Worm (Caenorhabditis elegans) whole organism, L4 larva: Measurements from ENCODE around the gene F44E5.2.

ENCODE experiments used
- aha-1 ChIP-seq: fragments of 150-350 bp; peaks from one replicate; lab custom pipeline; 2014; ENCODE audit warnings: missing biosample characterization, missing genetic modification characterization
- pqm-1 ChIP-seq: sonication (generic microtip); optimal IDR thresholded peaks from 2 replicates; lab custom pipeline; 2017; ENCODE audit warnings: missing biosample characterization, missing genetic modification characterization
- snpc-1.2 ChIP-seq: fragments of 200-800 bp; sonication (Bioruptor generic); IDR thresholded peaks from 2 replicates; pipeline ENCODE4 v1.3.6; 2022; ENCODE audit warnings: missing genetic modification reagents, missing genetic modification characterization, missing compliant biosample characterization
- ztf-11 ChIP-seq: fragments of 150-350 bp; optimal IDR thresholded peaks from 2 replicates; lab custom pipeline; 2014; ENCODE audit warnings: missing biosample characterization, missing genetic modification characterization

- TF ChIP-seq ztf-11 (tag; lab: Kevin White, UChicago) (no peak), snpc-1.2 (GFP tag; lab: Robert Waterston, UW) (no peak), pqm-1 (tag; lab: Kevin White, UChicago) (no peak), aha-1 (peak; percentile 95)
Measured at ce11 chrII:11722164-11722563, 44.4 kb upstream of the F44E5.2 start.
